Worm (Caenorhabditis elegans): ENCODE results near the gene fubl-3.
A peak's percentile ranks its signal among the peaks of the same experiment; 100 is the strongest.

Gene fubl-3

DNA sequence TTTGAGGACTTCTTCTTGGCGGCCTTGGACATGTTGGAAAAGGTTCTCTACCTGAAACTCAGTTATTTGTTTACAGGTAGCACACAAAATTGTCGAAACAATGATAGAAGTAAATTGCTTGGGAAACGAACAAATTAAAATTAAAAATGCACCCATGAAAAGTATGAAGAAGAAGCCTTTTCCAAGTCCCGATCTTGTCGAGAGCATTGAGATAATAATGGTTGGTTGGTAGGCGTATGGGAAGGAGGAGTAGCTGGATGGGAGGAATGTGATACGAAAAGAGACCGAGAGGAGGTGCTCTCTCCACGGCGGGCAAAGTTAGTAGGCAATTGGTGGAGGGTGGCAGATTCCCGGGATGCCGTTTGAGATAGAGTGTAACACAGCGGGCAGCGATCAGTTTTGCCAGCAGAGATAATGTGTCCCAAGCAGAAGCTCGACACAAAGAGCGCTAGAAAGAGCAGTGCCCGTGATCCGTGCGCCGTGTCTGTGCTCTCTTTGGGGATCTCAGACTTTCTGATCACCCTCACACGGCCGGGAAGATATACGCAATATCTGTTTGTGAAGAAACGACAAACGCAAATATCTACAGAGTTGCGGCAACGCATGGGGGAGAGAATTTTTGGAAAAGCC lies 22.4 kb downstream of the fubl-3 start, which contains the start of gene mlc-2:
TSS of gene mlc-2 (minus strand) at position 51 of the 630 bp plus-strand sequence.
- TF ChIP-seq egrh-3 (GFP tag; IDR thresholded peaks at IDR 0.05) = peak; percentile 5; the same call in 1 of the 2 replicates
- no peak for TF ChIP-seq ceh-40 (GFP tag; IDR thresholded peaks at IDR 0.05)
- TF ChIP-seq zfh-2 (GFP tag; conservative IDR thresholded peaks at IDR 0.05) = peak; percentile 83
- TF ChIP-seq sdz-38 (tag; optimal IDR thresholded peaks at IDR 0.05) = no peak
- 0 out of 2 replicates have a peak, but pooled peaks have one; percentile 18 for TF ChIP-seq mcd-1 (GFP tag; IDR thresholded peaks at IDR 0.05)
- no peak for TF ChIP-seq C17E4.6 (GFP tag; IDR thresholded peaks at IDR 0.05)
- 0 out of 2 replicates have a peak, but pooled peaks have one; percentile 29 for TF ChIP-seq nfyb-1 (GFP tag; IDR thresholded peaks at IDR 0.05)
- no peak for TF ChIP-seq C06A6.2 (GFP tag; conservative IDR thresholded peaks at IDR 0.05)
- TF ChIP-seq ztf-28 (GFP tag; IDR thresholded peaks at IDR 0.05) = no peak
- 0 out of 2 replicates have a peak, but pooled peaks have one; percentile 26 for TF ChIP-seq dox-1 (GFP tag; IDR thresholded peaks at IDR 0.05)
- TF ChIP-seq K12H6.12 (tag; optimal IDR thresholded peaks at IDR 0.05) = peak; percentile 17
- no peak for TF ChIP-seq sea-2 (GFP tag; IDR thresholded peaks at IDR 0.05)
- TF ChIP-seq bed-1 (GFP tag; IDR thresholded peaks at IDR 0.05) = no peak
- TF ChIP-seq ceh-27 (GFP tag; optimal IDR thresholded peaks at IDR 0.05) = no peak
- no peak for TF ChIP-seq egl-44 (GFP tag; IDR thresholded peaks at IDR 0.05)
- no peak for TF ChIP-seq unc-130 (GFP tag; optimal IDR thresholded peaks at IDR 0.05)
- TF ChIP-seq ceh-79 (tag; optimal IDR thresholded peaks at IDR 0.05) = no peak
- no peak for TF ChIP-seq T26A5.8 (tag; optimal IDR thresholded peaks at IDR 0.05)
- no peak for TF ChIP-seq snpc-1.1 (tag; optimal IDR thresholded peaks at IDR 0.05; ENCODE audit: insufficient read depth)
- no peak for TF ChIP-seq F33H1.4 (GFP tag; IDR thresholded peaks at IDR 0.05)
- no peak for TF ChIP-seq xnd-1 (tag; optimal IDR thresholded peaks at IDR 0.05)
- TF ChIP-seq unc-62 (GFP tag; optimal IDR thresholded peaks at IDR 0.05) = no peak

DNA sequence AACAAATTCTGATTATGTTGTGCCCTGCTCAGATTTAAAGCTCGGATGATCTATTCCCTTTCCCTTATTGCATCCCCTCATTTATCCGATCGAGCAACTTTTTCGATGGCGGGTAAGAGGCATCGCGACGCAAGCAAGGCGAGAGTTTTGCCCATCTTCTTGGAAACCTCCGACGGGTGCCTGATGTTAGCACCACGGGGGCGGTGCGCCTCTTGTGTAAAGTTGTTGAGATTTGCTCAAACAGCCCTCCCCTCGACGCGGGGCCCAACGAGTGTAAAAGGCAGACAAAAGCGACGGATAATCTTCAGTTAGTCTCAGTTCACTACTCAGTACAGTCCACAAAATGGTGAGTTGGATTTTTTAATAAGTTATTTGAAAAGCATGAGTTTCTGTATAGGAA lies 24.6 kb downstream of the fubl-3 start, which contains the start of gene mlc-1:
TSS of gene mlc-1 (plus strand) at position 324 of the 400 bp plus-strand sequence.
- TF ChIP-seq aptf-3 (GFP tag; IDR thresholded peaks at IDR 0.05) (no peak), sptf-2 (GFP tag; optimal IDR thresholded peaks at IDR 0.05) (no peak), hmg-20 (GFP tag; IDR thresholded peaks at IDR 0.05) (no peak), Y53F4B.3 (GFP tag; IDR thresholded peaks at IDR 0.05) (no peak), zfh-2 (GFP tag; conservative IDR thresholded peaks at IDR 0.05) (peak; percentile 56)

DNA sequence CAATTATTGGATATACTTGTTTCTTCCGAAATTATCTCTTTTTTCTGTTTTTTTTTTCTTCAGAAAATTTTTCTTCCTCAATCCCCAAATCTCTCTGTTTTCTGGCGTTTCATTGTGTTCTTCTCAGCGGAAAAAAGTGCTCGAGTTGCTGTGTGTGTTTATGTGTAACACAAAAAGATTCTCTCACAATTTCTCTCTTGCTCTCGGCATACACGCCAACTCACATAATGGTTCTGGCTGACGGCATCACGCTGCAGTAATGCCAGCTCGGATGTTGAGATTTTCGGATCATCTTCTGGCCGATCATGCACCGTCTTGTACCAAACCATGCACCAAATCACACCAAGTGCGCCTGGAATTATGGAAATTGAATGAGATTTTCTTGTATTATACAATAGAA lies 27.7 kb downstream of the fubl-3 start:
- no peak for TF ChIP-seq dox-1 (GFP tag; IDR thresholded peaks at IDR 0.05)
- no peak for TF ChIP-seq Y79H2A.3 (GFP tag; conservative IDR thresholded peaks at IDR 0.05)
- TF ChIP-seq ceh-40 (GFP tag; IDR thresholded peaks at IDR 0.05) = no peak
- TF ChIP-seq K11D2.4 (GFP tag; IDR thresholded peaks at IDR 0.05) = no peak
- no peak for TF ChIP-seq Y95B8A.8 (GFP tag; IDR thresholded peaks at IDR 0.05)
- no peak for TF ChIP-seq atf-7 (tag; optimal IDR thresholded peaks at IDR 0.05)
- TF ChIP-seq aptf-3 (GFP tag; IDR thresholded peaks at IDR 0.05) = no peak
- TF ChIP-seq athp-1 (tag; optimal IDR thresholded peaks at IDR 0.05) = no peak
- TF ChIP-seq pbrm-1 (GFP tag; IDR thresholded peaks at IDR 0.05) = no peak
- TF ChIP-seq nhr-80 (tag; optimal IDR thresholded peaks at IDR 0.05) = no peak
- TF ChIP-seq B0035.1 (tag; optimal IDR thresholded peaks at IDR 0.05) = no peak
- no peak for TF ChIP-seq lir-1 (GFP tag; conservative IDR thresholded peaks at IDR 0.05)
- TF ChIP-seq bed-2 (GFP tag; IDR thresholded peaks at IDR 0.05) = no peak
- no peak for TF ChIP-seq T26A5.8 (tag; optimal IDR thresholded peaks at IDR 0.05)
- no peak for TF ChIP-seq nhr-27 (tag; optimal IDR thresholded peaks at IDR 0.05)

All from whole organism, young adult.